Fruit fly (Drosophila melanogaster): ENCODE measurements around the gene CG12278.

CG12278 gene

dm6 chr3R:21073141-21073540 lies 29.3 kb downstream of the CG12278 start, which contains the start of gene r-l (continued):
- 0 out of 4 replicates have a peak, but pooled peaks have one; percentile 12 for TF ChIP-seq Dll (GFP tag; IDR thresholded peaks at IDR 0.05; ENCODE audit: partially characterized antibody)
- TF ChIP-seq CG4820 (GFP tag; optimal IDR thresholded peaks at IDR 0.05), result no peak
- peak; percentile 96 to 99 for TF ChIP-seq insv (GFP tag; optimal IDR thresholded peaks at IDR 0.05)
- TF ChIP-seq CG2120 (GFP tag; optimal IDR thresholded peaks at IDR 0.05), result peak; percentile 25
- TF ChIP-seq CG33213 (GFP tag; optimal IDR thresholded peaks at IDR 0.05), result peak; percentile 59
- peak; percentile 65 for TF ChIP-seq sens (GFP tag)
- peak; percentile 62 for TF ChIP-seq Max (GFP tag; optimal IDR thresholded peaks at IDR 0.05)
- TF ChIP-seq HLH4C (GFP tag; IDR thresholded peaks at IDR 0.05; ENCODE audit: partially characterized antibody), result peak; percentile 19; the same call in 1 of the 3 replicates
- peak; percentile 80 for TF ChIP-seq Nf-YC (tag; optimal IDR thresholded peaks at IDR 0.05)
- TF ChIP-seq CG7786 (GFP tag; optimal IDR thresholded peaks at IDR 0.05), result no peak
- TF ChIP-seq CG2116 (GFP tag; optimal IDR thresholded peaks at IDR 0.05), result peak; percentile 73
- no peak for TF ChIP-seq nerfin-1 (tag; optimal IDR thresholded peaks at IDR 0.05)
- peak; percentile 79 for TF ChIP-seq Lhr (GFP tag; optimal IDR thresholded peaks at IDR 0.05)
- peak; percentile 45; the same call in 1 of the 3 replicates for TF ChIP-seq knrl (GFP tag; IDR thresholded peaks at IDR 0.05; ENCODE audit: partially characterized antibody)
- TF ChIP-seq Taf1 (GFP tag; IDR thresholded peaks at IDR 0.05), result no peak
- peak; percentile 15 for TF ChIP-seq Dip3 (GFP tag; optimal IDR thresholded peaks at IDR 0.05)
- TF ChIP-seq CG15601 (tag; optimal IDR thresholded peaks at IDR 0.05), result peak; percentile 27
- TF ChIP-seq CG13287 (GFP tag; IDR thresholded peaks at IDR 0.05; ENCODE audit: partially characterized antibody), result peak; percentile 64; the same call in 1 of the 2 replicates
- peak; percentile 65 for TF ChIP-seq CG13894 (tag; optimal IDR thresholded peaks at IDR 0.05)
- peak; percentile 39 for TF ChIP-seq CG2712 (tag; optimal IDR thresholded peaks at IDR 0.05)
- peak; percentile 2 for TF ChIP-seq gcm (GFP tag; optimal IDR thresholded peaks at IDR 0.05)
- no peak for TF ChIP-seq Drgx (GFP tag; IDR thresholded peaks at IDR 0.05)
- no peak for TF ChIP-seq org-1 (GFP tag; optimal IDR thresholded peaks at IDR 0.05)
- peak; percentile 93 for TF ChIP-seq CG9797 (GFP tag; optimal IDR thresholded peaks at IDR 0.05)
- peak; percentile 27 for TF ChIP-seq Fer1 (GFP tag; optimal IDR thresholded peaks at IDR 0.05)
- TF ChIP-seq dan (GFP tag; IDR thresholded peaks at IDR 0.05), result no peak
- TF ChIP-seq trem (tag; optimal IDR thresholded peaks at IDR 0.05), result peak; percentile 48
- TF ChIP-seq Opbp (GFP tag; IDR thresholded peaks at IDR 0.05; ENCODE audit: partially characterized antibody), result 0 out of 3 replicates have a peak, but pooled peaks have one; percentile 12
- TF ChIP-seq CG30431 (GFP tag; optimal IDR thresholded peaks at IDR 0.05), result no peak
- TF ChIP-seq p53 (GFP tag; optimal IDR thresholded peaks at IDR 0.05), result peak; percentile 44
- peak; percentile 61 for TF ChIP-seq Sin3A (optimal IDR thresholded peaks at IDR 0.05)
- peak; percentile 93 for TF ChIP-seq Dref (GFP tag; IDR thresholded peaks at IDR 0.05)
- peak in 1 of 2 experiments; percentile 51 for TF ChIP-seq Pdp1 (GFP tag; optimal IDR thresholded peaks at IDR 0.05)
- TF ChIP-seq CG8290 (GFP tag; optimal IDR thresholded peaks at IDR 0.05), result no peak
- peak in 1 of 2 experiments; percentile 77 for TF ChIP-seq CG8290 (tag; optimal IDR thresholded peaks at IDR 0.05)

- TF ChIP-seq CG2875 (GFP tag; optimal IDR thresholded peaks at IDR 0.05) (no peak), Nf-YB (GFP tag; optimal IDR thresholded peaks at IDR 0.05) (peak; percentile 7)
Measured at dm6 chr3R:21073707-21074106, 29.8 kb downstream of the CG12278 start, which contains the start of gene dmrt93B. Gene dmrt93B, plus strand, starts transcription at chr3R:21074007.

- TF ChIP-seq CG8281 (tag; optimal IDR thresholded peaks at IDR 0.05), result no peak
- TF ChIP-seq Nf-YC (tag; optimal IDR thresholded peaks at IDR 0.05), result peak; percentile 92
- TF ChIP-seq Nf-YB (GFP tag; optimal IDR thresholded peaks at IDR 0.05), result peak; percentile 89
- no peak for TF ChIP-seq Neu2 (GFP tag; optimal IDR thresholded peaks at IDR 0.05; ENCODE audit: borderline replicate concordance)
- TF ChIP-seq Ets65A (GFP tag), result peak; percentile 23
- TF ChIP-seq CG18262 (tag; optimal IDR thresholded peaks at IDR 0.05), result no peak
- TF ChIP-seq mirr (GFP tag; optimal IDR thresholded peaks at IDR 0.05), result peak; percentile 13
- no peak for TF ChIP-seq CG18619 (GFP tag; optimal IDR thresholded peaks at IDR 0.05)
- TF ChIP-seq sc (optimal IDR thresholded peaks at IDR 0.05), result no peak
- TF ChIP-seq sc (GFP tag; optimal IDR thresholded peaks at IDR 0.05), result no peak
- TF ChIP-seq Six4 (GFP tag; optimal IDR thresholded peaks at IDR 0.05), result no peak
- TF ChIP-seq GATAe (GFP tag; conservative IDR thresholded peaks at IDR 0.05), result peak; percentile 57; the same call in 1 of the 2 replicates
- peak; percentile 1 for TF ChIP-seq cg (GFP tag; optimal IDR thresholded peaks at IDR 0.05)
Measured at dm6 chr3R:21077577-21077976, 33.7 kb downstream of the CG12278 start.
